Worm (Caenorhabditis elegans): ENCODE results near the gene rsef-1.

- TF ChIP-seq nhr-2 (tag; optimal IDR thresholded peaks at IDR 0.05) (peak; percentile 19), sptf-1 (tag; optimal IDR thresholded peaks at IDR 0.05) (no peak), lsy-2 (tag; optimal IDR thresholded peaks at IDR 0.05) (no peak), flh-1 (GFP tag; optimal IDR thresholded peaks at IDR 0.05) (no peak)
These were observed 30.8 kb upstream of the rsef-1 start for ce11 chrX:3089894-3090414.

Data from whole organism, mixed stage, embryonic.